Worm (Caenorhabditis elegans) whole organism, late embryonic: ENCODE measurements around the gene R02D5.7.

ENCODE experiments used
- C38D4.7 ChIP-seq: fragments of 200-800 bp; sonication (Bioruptor generic); optimal IDR thresholded peaks from 2 replicates; lab custom pipeline; 2018; ENCODE audit warnings: mild to moderate bottlenecking, missing genetic modification characterization, moderate library complexity, missing compliant biosample characterization
- F13H6.1 ChIP-seq: sonication (generic microtip); optimal IDR thresholded peaks from 2 replicates; lab custom pipeline; 2016; ENCODE audit warnings: missing genetic modification characterization, missing compliant biosample characterization
- K02D7.2 ChIP-seq: sonication (generic microtip); optimal IDR thresholded peaks from 2 replicates; lab custom pipeline; 2017; ENCODE audit warnings: mild to moderate bottlenecking, missing genetic modification characterization, missing compliant biosample characterization
- K09A11.1 ChIP-seq: sonication (generic microtip); optimal IDR thresholded peaks from 2 replicates; lab custom pipeline; 2017; ENCODE audit warnings: antibody characterized with exemption, mild to moderate bottlenecking, missing genetic modification characterization, missing compliant biosample characterization; ENCODE audit not compliant: insufficient read depth
- Y22D7AL.16 ChIP-seq: sonication (generic microtip); optimal IDR thresholded peaks from 2 replicates; lab custom pipeline; 2016; ENCODE audit warnings: missing genetic modification characterization, missing compliant biosample characterization
- ahr-1 ChIP-seq: sonication (generic microtip); optimal IDR thresholded peaks from 2 replicates; lab custom pipeline; 2016; ENCODE audit warnings: missing genetic modification characterization, missing compliant biosample characterization
- ceh-14 ChIP-seq: sonication (generic microtip); optimal IDR thresholded peaks from 2 replicates; lab custom pipeline; 2016; ENCODE audit warnings: missing genotype, missing genetic modification characterization, missing compliant biosample characterization
- ceh-19 ChIP-seq: fragments of 200-800 bp; sonication (Bioruptor generic); optimal IDR thresholded peaks from 2 replicates; lab custom pipeline; 2018; ENCODE audit warnings: mild to moderate bottlenecking, missing genetic modification characterization, missing compliant biosample characterization
- ceh-2 ChIP-seq: sonication (generic microtip); optimal IDR thresholded peaks from 2 replicates; lab custom pipeline; 2016; ENCODE audit warnings: missing genotype, missing genetic modification characterization, missing compliant biosample characterization
- ceh-34 ChIP-seq: sonication (generic microtip); optimal IDR thresholded peaks from 2 replicates; lab custom pipeline; 2016; ENCODE audit warnings: mild to moderate bottlenecking, missing genetic modification characterization, missing compliant biosample characterization
- ceh-48 ChIP-seq: sonication (generic microtip); optimal IDR thresholded peaks from 2 replicates; lab custom pipeline; 2016; ENCODE audit warnings: missing genetic modification characterization, inconsistent platforms, missing compliant biosample characterization
- ceh-9 ChIP-seq: sonication (generic microtip); optimal IDR thresholded peaks from 2 replicates; lab custom pipeline; 2016; ENCODE audit warnings: mild to moderate bottlenecking, missing genetic modification characterization, inconsistent platforms, missing compliant biosample characterization
- elt-2 ChIP-seq: sonication (generic microtip); optimal IDR thresholded peaks from 2 replicates; lab custom pipeline; 2016; ENCODE audit warnings: missing genetic modification reagents, missing genetic modification characterization, missing compliant biosample characterization
- fkh-6 ChIP-seq: sonication (generic microtip); optimal IDR thresholded peaks from 2 replicates; lab custom pipeline; 2016; ENCODE audit warnings: missing genetic modification characterization, missing compliant biosample characterization
- gmeb-2 ChIP-seq: sonication (generic microtip); optimal IDR thresholded peaks from 2 replicates; lab custom pipeline; 2016; ENCODE audit warnings: missing genetic modification characterization, inconsistent platforms, missing compliant biosample characterization
- hlh-13 ChIP-seq: fragments of 200-800 bp; sonication (Bioruptor generic); optimal IDR thresholded peaks from 2 replicates; lab custom pipeline; 2018; ENCODE audit warnings: mild to moderate bottlenecking, missing genetic modification characterization, missing compliant biosample characterization
- hlh-30 ChIP-seq: sonication (generic microtip); optimal IDR thresholded peaks from 2 replicates; lab custom pipeline; 2017; ENCODE audit warnings: antibody characterized with exemption, missing genetic modification characterization, missing compliant biosample characterization; ENCODE audit not compliant: insufficient read depth
- hlh-6 ChIP-seq: sonication (generic microtip); optimal IDR thresholded peaks from 2 replicates; lab custom pipeline; 2016; ENCODE audit warnings: missing genotype, missing genetic modification characterization, missing compliant biosample characterization
- madf-2 ChIP-seq: sonication (generic microtip); optimal IDR thresholded peaks from 2 replicates; lab custom pipeline; 2017; ENCODE audit warnings: missing genetic modification characterization, missing compliant biosample characterization
- nfya-1 ChIP-seq: sonication (generic microtip); optimal IDR thresholded peaks from 2 replicates; lab custom pipeline; 2017; ENCODE audit warnings: missing genetic modification characterization, mild to moderate bottlenecking, missing compliant biosample characterization, antibody characterized with exemption, moderate library complexity
- nhr-232 ChIP-seq: sonication (generic microtip); optimal IDR thresholded peaks from 2 replicates; lab custom pipeline; 2016; ENCODE audit warnings: missing genetic modification characterization, missing compliant biosample characterization
- npax-4 ChIP-seq: sonication (generic microtip); optimal IDR thresholded peaks from 2 replicates; lab custom pipeline; 2016; ENCODE audit warnings: missing genetic modification characterization, missing compliant biosample characterization
- pag-3 ChIP-seq: sonication (generic microtip); optimal IDR thresholded peaks from 2 replicates; lab custom pipeline; 2016; ENCODE audit warnings: missing compliant biosample characterization, missing genetic modification characterization, borderline replicate concordance
- pat-9 ChIP-seq: fragments of 200-800 bp; sonication (Bioruptor generic); optimal IDR thresholded peaks from 2 replicates; lab custom pipeline; 2018; ENCODE audit warnings: mild to moderate bottlenecking, missing genetic modification characterization, moderate library complexity, missing compliant biosample characterization
- pax-1 ChIP-seq: fragments of 150-350 bp; optimal IDR thresholded peaks from 2 replicates; lab custom pipeline; 2014; ENCODE audit warnings: missing biosample characterization, missing genetic modification characterization
- pha-2 ChIP-seq: sonication (generic microtip); optimal IDR thresholded peaks from 2 replicates; lab custom pipeline; 2017; ENCODE audit warnings: mild to moderate bottlenecking, missing genetic modification characterization, missing compliant biosample characterization
- pha-4 ChIP-seq: fragments of 150-350 bp; optimal IDR thresholded peaks from 2 replicates; lab custom pipeline; 2018; ENCODE audit warnings: missing biosample characterization, missing genetic modification reagents, missing genetic modification characterization
- pqm-1 ChIP-seq: sonication (generic microtip); optimal IDR thresholded peaks from 2 replicates; lab custom pipeline; 2016; ENCODE audit warnings: missing genetic modification characterization, missing compliant biosample characterization
- rnt-1 ChIP-seq: sonication (generic microtip); optimal IDR thresholded peaks from 2 replicates; lab custom pipeline; 2016; ENCODE audit warnings: missing genetic modification characterization, missing compliant biosample characterization
- syd-9 ChIP-seq: sonication (generic microtip); optimal IDR thresholded peaks from 2 replicates; lab custom pipeline; 2016; ENCODE audit warnings: mild to moderate bottlenecking, missing genetic modification characterization, moderate library complexity, missing compliant biosample characterization
- tbx-2 ChIP-seq: sonication (generic microtip); optimal IDR thresholded peaks from 2 replicates; lab custom pipeline; 2016; ENCODE audit warnings: missing genetic modification characterization, missing compliant biosample characterization
- unc-3 ChIP-seq, 2 experiments: fragments of 200-800 bp in 1 of 2; sonication (Bioruptor generic) in 1 of 2; sonication (generic microtip) in 1 of 2; conservative IDR thresholded peaks in 1 of 2; optimal IDR thresholded peaks in 1 of 2; 2 replicates each; pipeline versions ENCODE4 v1.3.6 to Lab custom; 2016 to 2022; ENCODE audit warnings: missing compliant biosample characterization in 2 of 2, missing genetic modification characterization in 2 of 2, missing genetic modification reagents in 1 of 2
- unc-86 ChIP-seq: sonication (generic microtip); optimal IDR thresholded peaks from 2 replicates; lab custom pipeline; 2016; ENCODE audit warnings: missing genetic modification characterization, missing compliant biosample characterization
- zip-5 ChIP-seq: sonication (generic microtip); optimal IDR thresholded peaks from 2 replicates; lab custom pipeline; 2016; ENCODE audit warnings: missing genetic modification characterization, missing compliant biosample characterization

R02D5.7 gene

ce11 chrV:14449397-14449796, 31.9 kb downstream of the R02D5.7 start, which contains the start of gene F23B12.7:
F23B12.7 (plus strand) TSS chrV:14449697.
- no peak for TF ChIP-seq pqm-1 (tag; lab: Kevin White, UChicago)
- no peak for TF ChIP-seq pat-9
- no peak for TF ChIP-seq ceh-48 (tag; lab: Kevin White, UChicago)
- no peak for TF ChIP-seq K02D7.2 (tag; lab: Kevin White, UChicago)
- TF ChIP-seq ceh-19 (GFP tag; lab: Kevin White, UChicago) = no peak
- no peak for TF ChIP-seq nhr-232
- no peak for TF ChIP-seq pag-3 (tag; lab: Kevin White, UChicago)
- no peak for TF ChIP-seq unc-86 (tag; lab: Kevin White, UChicago)
- no peak for TF ChIP-seq ahr-1 (tag; lab: Kevin White, UChicago)
- no peak for TF ChIP-seq madf-2 (tag; lab: Kevin White, UChicago)
- TF ChIP-seq tbx-2 (tag; lab: Kevin White, UChicago) = no peak
- TF ChIP-seq npax-4 (tag; lab: Kevin White, UChicago) = no peak
- no peak for TF ChIP-seq unc-3 (GFP tag; conservative IDR thresholded peaks at IDR 0.05; lab: Robert Waterston, UW)
- no peak for TF ChIP-seq unc-3 (tag; optimal IDR thresholded peaks at IDR 0.05; lab: Kevin White, UChicago)
- TF ChIP-seq fkh-6 (tag; lab: Kevin White, UChicago) = no peak
- no peak for TF ChIP-seq Y22D7AL.16
- TF ChIP-seq F13H6.1 (tag; lab: Kevin White, UChicago) = no peak
- no peak for TF ChIP-seq ceh-34 (tag; lab: Kevin White, UChicago)
- TF ChIP-seq syd-9 = no peak
- TF ChIP-seq pax-1 (tag; lab: Kevin White, UChicago) = no peak
- TF ChIP-seq ceh-2 (tag; lab: Kevin White, UChicago) = no peak

- TF ChIP-seq hlh-30 (tag; lab: Kevin White, UChicago) (no peak), pat-9 (no peak), C38D4.7 (no peak), unc-86 (tag; lab: Kevin White, UChicago) (no peak), rnt-1 (tag; lab: Kevin White, UChicago) (no peak), nhr-232 (no peak), hlh-13 (no peak), unc-3 (GFP tag; conservative IDR thresholded peaks at IDR 0.05; lab: Robert Waterston, UW) (no peak), unc-3 (tag; optimal IDR thresholded peaks at IDR 0.05; lab: Kevin White, UChicago) (no peak), K02D7.2 (tag; lab: Kevin White, UChicago) (no peak), zip-5 (tag; lab: Kevin White, UChicago) (no peak), hlh-6 (tag; lab: Kevin White, UChicago) (no peak)
Measured at ce11 chrV:14448669-14449068, 32.6 kb downstream of the R02D5.7 start.

- TF ChIP-seq F13H6.1 (tag; lab: Kevin White, UChicago) = no peak
- peak; percentile 89 for TF ChIP-seq elt-2 (tag; lab: Kevin White, UChicago)
- TF ChIP-seq, all 69 proteins: peak for 1
Measured at ce11 chrV:14447240-14447763, 34.0 kb downstream of the R02D5.7 start, which contains the start of the genes dlat-1 and fntb-1. dlat-1 (minus strand) TSS chrV:14447290. fntb-1 (plus strand) TSS chrV:14447651.

- no peak for TF ChIP-seq pax-1 (tag; lab: Kevin White, UChicago)
- no peak for TF ChIP-seq pha-2
- TF ChIP-seq gmeb-2 = no peak
- TF ChIP-seq ceh-9 (tag; lab: Kevin White, UChicago) = no peak
- TF ChIP-seq unc-3 (GFP tag; conservative IDR thresholded peaks at IDR 0.05; lab: Robert Waterston, UW) = no peak
- no peak for TF ChIP-seq unc-3 (tag; optimal IDR thresholded peaks at IDR 0.05; lab: Kevin White, UChicago)
- no peak for TF ChIP-seq ceh-14 (tag; lab: Kevin White, UChicago)
- no peak for TF ChIP-seq pha-4 (tag; lab: Kevin White, UChicago)
- TF ChIP-seq K09A11.1 (tag; lab: Kevin White, UChicago) = no peak
- TF ChIP-seq C38D4.7 = no peak
- TF ChIP-seq nfya-1 (tag; lab: Kevin White, UChicago) = no peak
Measured at ce11 chrV:14446453-14446852, 34.8 kb downstream of the R02D5.7 start.
